Worm (Caenorhabditis elegans) whole organism, young adult: ENCODE data around the gene T24E12.12.

ENCODE experiments used
- Y53F4B.3 ChIP-seq: fragments of 200-800 bp; sonication (Bioruptor generic); IDR thresholded peaks from 2 replicates; pipeline ENCODE4 v1.3.6; 2022; ENCODE audit warnings: missing genetic modification reagents, missing genetic modification characterization, missing compliant biosample characterization
- ama-1 ChIP-seq, 3 experiments: fragments of 150-350 bp in 1 of 3; sonication (generic microtip) in 2 of 3; optimal IDR thresholded peaks; 2 replicates each; lab custom pipeline; 2014 to 2018; ENCODE audit warnings: missing biosample characterization in 2 of 3, missing genetic modification characterization in 2 of 3, missing genetic modification reagents in 2 of 3
- ceh-79 ChIP-seq: sonication (generic microtip); optimal IDR thresholded peaks from 2 replicates; lab custom pipeline; 2017; ENCODE audit warnings: mild to moderate bottlenecking, missing genetic modification characterization, missing compliant biosample characterization
- egl-44 ChIP-seq: fragments of 200-800 bp; sonication (Bioruptor generic); IDR thresholded peaks from 2 replicates; pipeline ENCODE4 v1.3.6; 2022; ENCODE audit warnings: missing genetic modification reagents, missing genetic modification characterization, missing compliant biosample characterization
- lin-35 ChIP-seq, 3 experiments: fragments of 150-350 bp in 2 of 3; sonication (generic microtip) in 1 of 3; optimal IDR thresholded peaks; 2 replicates each; lab custom pipeline; 2014 to 2018; ENCODE audit warnings: missing biosample characterization in 3 of 3, missing genetic modification characterization in 3 of 3, missing genetic modification reagents in 3 of 3
- mcd-1 ChIP-seq: fragments of 200-800 bp; sonication (Bioruptor generic); IDR thresholded peaks from 2 replicates; pipeline ENCODE4 v1.3.6; 2022; ENCODE audit warnings: missing genetic modification reagents, missing genetic modification characterization, missing compliant biosample characterization
- pha-4 ChIP-seq: fragments of 150-350 bp; sonication (generic microtip); optimal IDR thresholded peaks from 2 replicates; lab custom pipeline; 2014; ENCODE audit warnings: missing biosample characterization, missing genetic modification reagents, missing genetic modification characterization
- rpc-1 ChIP-seq, 2 experiments: fragments of 150-350 bp in 1 of 2; sonication (generic microtip) in 1 of 2; optimal IDR thresholded peaks; 2 replicates each; lab custom pipeline; 2014 to 2018; ENCODE audit warnings: missing biosample characterization in 1 of 2, missing genetic modification characterization in 1 of 2, missing genetic modification reagents in 1 of 2, missing genotype in 1 of 2
- ztf-3 ChIP-seq: fragments of 200-800 bp; sonication (Bioruptor generic); optimal IDR thresholded peaks from 2 replicates; lab custom pipeline; 2018; ENCODE audit warnings: mild to moderate bottlenecking, missing genetic modification characterization, missing compliant biosample characterization

DNA sequence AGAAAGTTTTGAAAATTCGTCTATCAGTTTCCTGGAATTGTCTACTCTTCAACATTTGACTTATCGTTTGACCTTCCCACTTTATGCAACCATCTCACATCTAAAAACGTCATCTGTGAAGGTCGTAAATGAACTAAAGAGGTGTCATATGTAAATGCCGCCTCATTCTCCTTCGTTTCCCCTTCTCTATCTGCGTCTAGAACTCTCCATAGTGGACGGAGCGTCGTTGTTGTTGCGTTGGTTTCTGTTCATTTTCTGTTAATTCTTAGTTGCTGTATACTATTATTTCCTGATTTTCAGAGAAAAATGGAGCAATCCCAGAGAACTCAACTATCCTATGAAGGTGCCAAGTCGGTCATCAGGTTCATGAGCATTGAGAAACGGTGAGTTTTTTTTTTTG lies 42.1 kb upstream of the T24E12.12 start, which contains the start of gene fbxc-52:
- TF ChIP-seq ama-1 (optimal IDR thresholded peaks at IDR 0.05; lab: Kevin White, UChicago) (no peak), ama-1 (GFP tag; optimal IDR thresholded peaks at IDR 0.05; lab: Kevin White, UChicago) (no peak), egl-44 (GFP tag; lab: Robert Waterston, UW) (no peak), rpc-1 (optimal IDR thresholded peaks at IDR 0.05; lab: Kevin White, UChicago) (no peak), rpc-1 (tag; optimal IDR thresholded peaks at IDR 0.05; lab: Kevin White, UChicago) (no peak), mcd-1 (no peak), ztf-3 (GFP tag; lab: Kevin White, UChicago) (no peak), Y53F4B.3 (no peak), ceh-79 (tag; lab: Kevin White, UChicago) (no peak), lin-35 (GFP tag; optimal IDR thresholded peaks at IDR 0.05; lab: Kevin White, UChicago) (no peak), pha-4 (tag; lab: Kevin White, UChicago) (no peak)
